Worm (Caenorhabditis elegans): ENCODE data around the gene EEED8.13.

- no peak for TF ChIP-seq mec-3 (tag; optimal IDR thresholded peaks at IDR 0.05; ENCODE audit: borderline replicate concordance)
- TF ChIP-seq pha-4 (tag; optimal IDR thresholded peaks at IDR 0.05), result no peak
- no peak for TF ChIP-seq elt-2 (tag; optimal IDR thresholded peaks at IDR 0.05)
- TF ChIP-seq ceh-2 (tag; optimal IDR thresholded peaks at IDR 0.05), result no peak
- no peak for TF ChIP-seq T23F11.4 (GFP tag; optimal IDR thresholded peaks at IDR 0.05)
- TF ChIP-seq sox-2 (GFP tag; IDR thresholded peaks at IDR 0.05), result no peak
- TF ChIP-seq nhr-11 (tag; optimal IDR thresholded peaks at IDR 0.05), result no peak
- TF ChIP-seq ceh-14 (tag; optimal IDR thresholded peaks at IDR 0.05), result no peak
- TF ChIP-seq ceh-6 (GFP tag; optimal IDR thresholded peaks at IDR 0.05), result no peak
- TF ChIP-seq ets-4 (tag; optimal IDR thresholded peaks at IDR 0.05), result no peak
- TF ChIP-seq F13H6.1 (tag; optimal IDR thresholded peaks at IDR 0.05), result no peak
- TF ChIP-seq ttx-3 (tag; optimal IDR thresholded peaks at IDR 0.05), result no peak
- TF ChIP-seq ceh-9 (tag; optimal IDR thresholded peaks at IDR 0.05), result no peak
- TF ChIP-seq odd-2 (tag; optimal IDR thresholded peaks at IDR 0.05), result no peak
Observed at ce11 chrII:5429522-5430257, 17.3 kb upstream of the EEED8.13 start, which contains the start of the genes F07F6.4 and F07F6.2.

Data from whole organism, late embryonic.